Fruit fly (Drosophila melanogaster): ENCODE results near the gene Unc-76.

Unc-76 gene

dm6 chrX:2083678-2084162 lies 3.3 kb downstream of the Unc-76 start (continued):
- TF ChIP-seq mld (GFP tag; IDR thresholded peaks at IDR 0.05; ENCODE audit: partially characterized antibody) (no peak), CG9932 (GFP tag; IDR thresholded peaks at IDR 0.05) (peak; percentile 56), Tbp (GFP tag; optimal IDR thresholded peaks at IDR 0.05) (no peak), CG6175 (GFP tag; IDR thresholded peaks at IDR 0.05) (0 out of 3 replicates have a peak, but pooled peaks have one; percentile 37), CG8359 (GFP tag; optimal IDR thresholded peaks at IDR 0.05; ENCODE audit: borderline replicate concordance) (peak; percentile 34), sens-2 (GFP tag; IDR thresholded peaks at IDR 0.05) (peak; percentile 69), Eip74EF (GFP tag; optimal IDR thresholded peaks at IDR 0.05) (peak in 1 of 2 experiments; percentile 81), CG33213 (GFP tag; optimal IDR thresholded peaks at IDR 0.05) (peak; percentile 73), CG1832 (GFP tag; optimal IDR thresholded peaks at IDR 0.05) (peak; percentile 7), jumu (GFP tag; optimal IDR thresholded peaks at IDR 0.05) (peak; percentile 86), danr (GFP tag; IDR thresholded peaks at IDR 0.05) (peak; percentile 55; the same call in 1 of the 2 replicates), Sin3A (optimal IDR thresholded peaks at IDR 0.05) (no peak), Xbp1 (GFP tag; optimal IDR thresholded peaks at IDR 0.05) (peak; percentile 87), Mad (GFP tag; optimal IDR thresholded peaks at IDR 0.05) (peak; percentile 65), CG10543 (GFP tag; optimal IDR thresholded peaks at IDR 0.05) (peak; percentile 50), CG13287 (GFP tag; IDR thresholded peaks at IDR 0.05; ENCODE audit: partially characterized antibody) (peak; percentile 39), Aef1 (GFP tag; IDR thresholded peaks at IDR 0.05) (peak; percentile 82), slou (GFP tag; optimal IDR thresholded peaks at IDR 0.05) (peak; percentile 22), knrl (GFP tag; IDR thresholded peaks at IDR 0.05; ENCODE audit: partially characterized antibody) (no peak), sob (GFP tag; IDR thresholded peaks at IDR 0.05) (peak; percentile 84), CG17912 (GFP tag; optimal IDR thresholded peaks at IDR 0.05) (no peak), chn (GFP tag; optimal IDR thresholded peaks at IDR 0.05) (peak; percentile 89), CG13624 (GFP tag; optimal IDR thresholded peaks at IDR 0.05) (peak; percentile 68), CG8089 (GFP tag; optimal IDR thresholded peaks at IDR 0.05) (peak; percentile 85), CG11723 (GFP tag; optimal IDR thresholded peaks at IDR 0.05) (peak; percentile 74), ro (GFP tag; IDR thresholded peaks at IDR 0.05) (peak; percentile 44; the same call in 1 of the 2 replicates), Dref (GFP tag; IDR thresholded peaks at IDR 0.05) (no peak), Bdp1 (GFP tag; optimal IDR thresholded peaks at IDR 0.05) (peak; percentile 67), dati (GFP tag; IDR thresholded peaks at IDR 0.05) (peak; percentile 62), zfh2 (GFP tag; optimal IDR thresholded peaks at IDR 0.05) (peak; percentile 44), so (GFP tag; IDR thresholded peaks at IDR 0.05) (peak; percentile 92), Scr (GFP tag; IDR thresholded peaks at IDR 0.05; ENCODE audit: partially characterized antibody) (peak; percentile 16; the same call in 1 of the 2 replicates), gsb (GFP tag; IDR thresholded peaks at IDR 0.05) (peak; percentile 72), abd-A (tag; optimal IDR thresholded peaks at IDR 0.05) (no peak), otp (GFP tag; IDR thresholded peaks at IDR 0.05) (peak; percentile 66; the same call in 1 of the 3 replicates), CG17328 (GFP tag; IDR thresholded peaks at IDR 0.05) (peak; percentile 87), Dip2 (GFP tag; IDR thresholded peaks at IDR 0.05) (peak; percentile 18; the same call in 1 of the 2 replicates), Deaf1 (tag; optimal IDR thresholded peaks at IDR 0.05) (peak; percentile 44), Chrac-16 (GFP tag; optimal IDR thresholded peaks at IDR 0.05) (peak; percentile 81), Sox100B (GFP tag; optimal IDR thresholded peaks at IDR 0.05) (peak; percentile 52), peb (GFP tag; IDR thresholded peaks at IDR 0.05) (peak; percentile 84), CG30020 (tag; optimal IDR thresholded peaks at IDR 0.05) (no peak), CG12391 (tag; optimal IDR thresholded peaks at IDR 0.05) (peak; percentile 85), bigmax (GFP tag; optimal IDR thresholded peaks at IDR 0.05) (peak; percentile 59), Pdp1 (GFP tag; optimal IDR thresholded peaks at IDR 0.05) (peak; percentile 76 to 96), CG2202 (tag; optimal IDR thresholded peaks at IDR 0.05) (peak; percentile 71), CG15601 (tag; optimal IDR thresholded peaks at IDR 0.05) (peak; percentile 69), CG12769 (tag; optimal IDR thresholded peaks at IDR 0.05) (peak; percentile 92), CG4360 (GFP tag; IDR thresholded peaks at IDR 0.05) (0 out of 2 replicates have a peak, but pooled peaks have one; percentile 28), Sry-β (GFP tag; optimal IDR thresholded peaks at IDR 0.05) (peak; percentile 14)
